Worm (Caenorhabditis elegans): Measurements from ENCODE around the gene srbc-62.
"Not testable (repeated sequence)": the region's sequence is repeated elsewhere in the genome, so short reads cannot be mapped to it uniquely, and the experiment has no call there.

The srbc-62 gene

ce11 chrV:17251364-17251961, 33.7 kb downstream of the srbc-62 start, which contains the start of gene Y61B8A.6:
Gene Y61B8A.6, plus strand, starts transcription at chrV:17251911.
- TF ChIP-seq hnd-1 (tag; optimal IDR thresholded peaks at IDR 0.05) (no peak), sea-1 (GFP tag; conservative IDR thresholded peaks at IDR 0.05) (no peak), B0310.2 (tag; optimal IDR thresholded peaks at IDR 0.05) (no peak), scrt-1 (GFP tag; IDR thresholded peaks at IDR 0.05) (no peak), hmbx-1 (tag; optimal IDR thresholded peaks at IDR 0.05) (no peak), ceh-13 (GFP tag; optimal IDR thresholded peaks at IDR 0.05) (no peak), hmg-4 (GFP tag; optimal IDR thresholded peaks at IDR 0.05) (no peak), pes-1 (GFP tag; IDR thresholded peaks at IDR 0.05) (no peak), tbx-11 (GFP tag; IDR thresholded peaks at IDR 0.05) (no peak), ama-1 (optimal IDR thresholded peaks at IDR 0.05) (no peak), tra-4 (tag; optimal IDR thresholded peaks at IDR 0.05) (no peak), tbx-37 (GFP tag; conservative IDR thresholded peaks at IDR 0.05) (no peak), ceh-36 (tag; optimal IDR thresholded peaks at IDR 0.05) (no peak), flt-1 (GFP tag; IDR thresholded peaks at IDR 0.05) (no peak), F13C5.2 (tag; optimal IDR thresholded peaks at IDR 0.05) (no peak), ets-7 (tag; optimal IDR thresholded peaks at IDR 0.05) (no peak), aly-1 (tag; optimal IDR thresholded peaks at IDR 0.05) (no peak)

ce11 chrV:17255028-17255427, 37.2 kb downstream of the srbc-62 start, which contains the start of gene srh-116:
Gene srh-116, minus strand, starts transcription at chrV:17255128.
- TF ChIP-seq sea-1 (GFP tag; conservative IDR thresholded peaks at IDR 0.05); aly-1 (tag; optimal IDR thresholded peaks at IDR 0.05); scrt-1 (GFP tag; IDR thresholded peaks at IDR 0.05): not testable (repeated sequence)

- TF ChIP-seq hmg-4 (GFP tag; optimal IDR thresholded peaks at IDR 0.05) (no peak), B0310.2 (tag; optimal IDR thresholded peaks at IDR 0.05) (no peak), scrt-1 (GFP tag; IDR thresholded peaks at IDR 0.05) (no peak), tbx-11 (GFP tag; IDR thresholded peaks at IDR 0.05) (no peak), tbx-37 (GFP tag; conservative IDR thresholded peaks at IDR 0.05) (no peak), pes-1 (GFP tag; IDR thresholded peaks at IDR 0.05) (no peak), tra-4 (tag; optimal IDR thresholded peaks at IDR 0.05) (no peak), aly-1 (tag; optimal IDR thresholded peaks at IDR 0.05) (no peak), ets-7 (tag; optimal IDR thresholded peaks at IDR 0.05) (no peak), ama-1 (optimal IDR thresholded peaks at IDR 0.05) (no peak), sea-1 (GFP tag; conservative IDR thresholded peaks at IDR 0.05) (no peak), ceh-13 (GFP tag; optimal IDR thresholded peaks at IDR 0.05) (no peak), hmbx-1 (tag; optimal IDR thresholded peaks at IDR 0.05) (no peak), F13C5.2 (tag; optimal IDR thresholded peaks at IDR 0.05) (no peak), hnd-1 (tag; optimal IDR thresholded peaks at IDR 0.05) (no peak), ceh-36 (tag; optimal IDR thresholded peaks at IDR 0.05) (no peak), flt-1 (GFP tag; IDR thresholded peaks at IDR 0.05) (no peak)
These were observed 37.7 kb downstream of the srbc-62 start, which contains the start of gene srh-115 for ce11 chrV:17255454-17255853. Gene srh-115, plus strand, starts transcription at chrV:17255754.

- TF ChIP-seq F13C5.2 (tag; optimal IDR thresholded peaks at IDR 0.05) (no peak), ceh-36 (tag; optimal IDR thresholded peaks at IDR 0.05) (no peak), B0310.2 (tag; optimal IDR thresholded peaks at IDR 0.05) (no peak), tra-4 (tag; optimal IDR thresholded peaks at IDR 0.05) (no peak), hmg-4 (GFP tag; optimal IDR thresholded peaks at IDR 0.05) (no peak), flt-1 (GFP tag; IDR thresholded peaks at IDR 0.05) (no peak), hnd-1 (tag; optimal IDR thresholded peaks at IDR 0.05) (no peak), aly-1 (tag; optimal IDR thresholded peaks at IDR 0.05) (no peak)
These were observed 39.8 kb downstream of the srbc-62 start for ce11 chrV:17257637-17258036.

- no peak for TF ChIP-seq hmbx-1 (tag; optimal IDR thresholded peaks at IDR 0.05)
These were observed 40.5 kb downstream of the srbc-62 start for ce11 chrV:17258244-17258643.

ce11 chrV:17258868-17259267, 41.1 kb downstream of the srbc-62 start, which contains the start of gene fbxa-85:
Gene fbxa-85, plus strand, starts transcription at chrV:17259168.
- TF ChIP-seq B0310.2 (tag; optimal IDR thresholded peaks at IDR 0.05) = no peak
- no peak for TF ChIP-seq sea-1 (GFP tag; conservative IDR thresholded peaks at IDR 0.05)

ce11 chrV:17261385-17261784, 43.6 kb downstream of the srbc-62 start:
- TF ChIP-seq flt-1 (GFP tag; IDR thresholded peaks at IDR 0.05) (no peak), B0310.2 (tag; optimal IDR thresholded peaks at IDR 0.05) (no peak), tbx-37 (GFP tag; conservative IDR thresholded peaks at IDR 0.05) (no peak), ceh-13 (GFP tag; optimal IDR thresholded peaks at IDR 0.05) (no peak), hnd-1 (tag; optimal IDR thresholded peaks at IDR 0.05) (no peak), ets-7 (tag; optimal IDR thresholded peaks at IDR 0.05) (no peak), ceh-36 (tag; optimal IDR thresholded peaks at IDR 0.05) (no peak), scrt-1 (GFP tag; IDR thresholded peaks at IDR 0.05) (no peak), hmbx-1 (tag; optimal IDR thresholded peaks at IDR 0.05) (no peak), tra-4 (tag; optimal IDR thresholded peaks at IDR 0.05) (no peak), sea-1 (GFP tag; conservative IDR thresholded peaks at IDR 0.05) (no peak)

ce11 chrV:17264855-17265254, 47.1 kb downstream of the srbc-62 start, which contains the start of gene K10G4.3:
Gene K10G4.3, minus strand, starts transcription at chrV:17264955.
- not testable (repeated sequence) for TF ChIP-seq scrt-1 (GFP tag; IDR thresholded peaks at IDR 0.05); flt-1 (GFP tag; IDR thresholded peaks at IDR 0.05); F13C5.2 (tag; optimal IDR thresholded peaks at IDR 0.05)
